Fruit fly (Drosophila melanogaster) whole organism, adult: ENCODE results near the gene tHMG2.

Experiments used
- CG11617 ChIP-seq: fragments of 200-800 bp; sonication (Bioruptor generic); optimal IDR thresholded peaks from 2 replicates; lab custom pipeline; 2017; ENCODE audit warnings: mild to moderate bottlenecking, missing biosample characterization, missing genetic modification reagents, missing genetic modification characterization
- CG12768 ChIP-seq: fragments of 200-800 bp; sonication (Bioruptor generic); optimal IDR thresholded peaks from 2 replicates; lab custom pipeline; 2017; ENCODE audit warnings: missing biosample characterization, missing genetic modification characterization, mild to moderate bottlenecking, moderate library complexity, missing genetic modification reagents
- CG14711 ChIP-seq: fragments of 200-800 bp; sonication (Bioruptor generic); optimal IDR thresholded peaks from 2 replicates; lab custom pipeline; 2018; ENCODE audit warnings: missing biosample characterization, mild to moderate bottlenecking, missing genetic modification characterization, moderate library complexity
- CG1620 ChIP-seq: fragments of 200-800 bp; sonication (Bioruptor generic); optimal IDR thresholded peaks from 2 replicates; lab custom pipeline; 2016; ENCODE audit warnings: missing biosample characterization, missing genetic modification characterization
- CG33017 ChIP-seq: fragments of 200-800 bp; sonication (Bioruptor generic); optimal IDR thresholded peaks from 2 replicates; lab custom pipeline; 2018; ENCODE audit warnings: missing biosample characterization, mild to moderate bottlenecking, missing genetic modification characterization, moderate library complexity
- CG5204 ChIP-seq: fragments of 200-800 bp; sonication (Bioruptor generic); optimal IDR thresholded peaks from 2 replicates; lab custom pipeline; 2016; ENCODE audit warnings: missing biosample characterization, missing genetic modification characterization
- CG7045 ChIP-seq: fragments of 200-800 bp; sonication (Bioruptor generic); optimal IDR thresholded peaks from 2 replicates; lab custom pipeline; 2017; ENCODE audit warnings: missing biosample characterization, mild to moderate bottlenecking, missing genetic modification characterization
- CG7101 ChIP-seq: fragments of 200-800 bp; sonication (Bioruptor generic); optimal IDR thresholded peaks from 2 replicates; lab custom pipeline; 2018; ENCODE audit warnings: missing biosample characterization, mild to moderate bottlenecking, missing genetic modification characterization, moderate library complexity
- Clk ChIP-seq: fragments of 200-800 bp; sonication (Bioruptor generic); optimal IDR thresholded peaks from 2 replicates; lab custom pipeline; 2017; ENCODE audit warnings: missing biosample characterization, missing genetic modification characterization
- Crg-1 ChIP-seq: fragments of 200-800 bp; sonication (Bioruptor generic); optimal IDR thresholded peaks from 2 replicates; lab custom pipeline; 2016; ENCODE audit warnings: missing biosample characterization, missing genetic modification characterization
- Hr96 ChIP-seq: fragments of 200-800 bp; sonication (Bioruptor generic); optimal IDR thresholded peaks from 2 replicates; lab custom pipeline; 2016; ENCODE audit warnings: missing biosample characterization, missing genetic modification characterization
- Mnt ChIP-seq: fragments of 200-800 bp; sonication (Bioruptor generic); optimal IDR thresholded peaks from 2 replicates; lab custom pipeline; 2016; ENCODE audit warnings: missing biosample characterization, mild to moderate bottlenecking, missing genetic modification characterization
- bab1 ChIP-seq: fragments of 200-800 bp; sonication (Bioruptor generic); optimal IDR thresholded peaks from 3 replicates; lab custom pipeline; 2019; ENCODE audit warnings: missing biosample characterization, mild to moderate bottlenecking, missing genetic modification characterization, moderate library complexity
- cic ChIP-seq: fragments of 200-800 bp; sonication (Bioruptor generic); optimal IDR thresholded peaks from 2 replicates; lab custom pipeline; 2017; ENCODE audit warnings: missing biosample characterization, mild to moderate bottlenecking, missing genetic modification characterization, moderate library complexity
- cnc ChIP-seq, 2 experiments: fragments of >200 bp; optimal IDR thresholded peaks; 2 replicates each; lab custom pipeline; 2017
- kay ChIP-seq: fragments of 200-800 bp; sonication (Bioruptor generic); peaks from one replicate; lab custom pipeline; 2016; ENCODE audit warnings: missing biosample characterization, missing genetic modification characterization, borderline replicate concordance
- ovo ChIP-seq: fragments of 200-800 bp; sonication (Bioruptor generic); optimal IDR thresholded peaks from 2 replicates; lab custom pipeline; 2016; ENCODE audit warnings: missing biosample characterization, missing genetic modification characterization
- pad ChIP-seq: fragments of 200-800 bp; sonication (Bioruptor generic); optimal IDR thresholded peaks from 3 replicates; lab custom pipeline; 2017; ENCODE audit warnings: missing biosample characterization, missing genetic modification characterization, mild to moderate bottlenecking, moderate library complexity, missing genetic modification reagents
- tj ChIP-seq: fragments of 200-800 bp; sonication (Bioruptor generic); optimal IDR thresholded peaks from 3 replicates; lab custom pipeline; 2017; ENCODE audit warnings: missing biosample characterization, mild to moderate bottlenecking, missing genetic modification characterization, moderate library complexity
- toe ChIP-seq: fragments of 200-800 bp; sonication (Bioruptor generic); optimal IDR thresholded peaks from 2 replicates; lab custom pipeline; 2016; ENCODE audit warnings: missing biosample characterization, missing genetic modification characterization

Gene tHMG2

DNA sequence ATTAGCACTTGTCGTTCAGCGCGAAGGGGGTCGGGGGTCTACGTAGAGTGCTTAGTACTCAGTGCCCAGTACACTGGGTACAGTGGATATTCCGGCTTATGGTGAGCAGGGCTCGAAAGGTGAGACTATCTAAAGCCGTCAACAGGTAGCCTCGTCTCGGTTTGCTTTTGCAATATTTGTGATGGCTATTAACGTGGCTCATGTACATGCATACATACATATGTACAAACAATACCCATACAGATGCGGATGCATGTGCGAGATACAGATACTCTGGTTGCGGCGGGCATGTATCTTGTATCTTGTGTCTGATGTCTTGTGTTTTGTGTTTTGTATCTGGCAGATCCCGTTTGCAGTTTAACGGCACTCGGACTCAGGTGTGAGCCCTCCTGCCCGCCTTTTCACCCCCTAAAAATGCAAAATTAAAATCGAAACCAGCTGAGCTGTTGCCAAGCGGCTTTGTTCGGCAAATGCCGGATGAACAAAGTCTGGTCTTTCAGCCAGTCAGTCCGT is 34.9 kb downstream of the tHMG2 start:
- no peak for TF ChIP-seq cnc (optimal IDR thresholded peaks at IDR 0.05; lab: Kevin White, UChicago)
- no peak for TF ChIP-seq tj
- TF ChIP-seq CG7101 (tag; lab: Kevin White, UChicago): no peak
- TF ChIP-seq CG1620: no peak
- no peak for TF ChIP-seq Clk
- TF ChIP-seq CG14711 (tag; lab: Kevin White, UChicago): no peak
- no peak for TF ChIP-seq CG33017 (tag; lab: Kevin White, UChicago)
- TF ChIP-seq kay (GFP tag; lab: Kevin White, UChicago): no peak
- no peak for TF ChIP-seq CG5204 (GFP tag; lab: Kevin White, UChicago)
- TF ChIP-seq pad (GFP tag; lab: Kevin White, UChicago): no peak

DNA sequence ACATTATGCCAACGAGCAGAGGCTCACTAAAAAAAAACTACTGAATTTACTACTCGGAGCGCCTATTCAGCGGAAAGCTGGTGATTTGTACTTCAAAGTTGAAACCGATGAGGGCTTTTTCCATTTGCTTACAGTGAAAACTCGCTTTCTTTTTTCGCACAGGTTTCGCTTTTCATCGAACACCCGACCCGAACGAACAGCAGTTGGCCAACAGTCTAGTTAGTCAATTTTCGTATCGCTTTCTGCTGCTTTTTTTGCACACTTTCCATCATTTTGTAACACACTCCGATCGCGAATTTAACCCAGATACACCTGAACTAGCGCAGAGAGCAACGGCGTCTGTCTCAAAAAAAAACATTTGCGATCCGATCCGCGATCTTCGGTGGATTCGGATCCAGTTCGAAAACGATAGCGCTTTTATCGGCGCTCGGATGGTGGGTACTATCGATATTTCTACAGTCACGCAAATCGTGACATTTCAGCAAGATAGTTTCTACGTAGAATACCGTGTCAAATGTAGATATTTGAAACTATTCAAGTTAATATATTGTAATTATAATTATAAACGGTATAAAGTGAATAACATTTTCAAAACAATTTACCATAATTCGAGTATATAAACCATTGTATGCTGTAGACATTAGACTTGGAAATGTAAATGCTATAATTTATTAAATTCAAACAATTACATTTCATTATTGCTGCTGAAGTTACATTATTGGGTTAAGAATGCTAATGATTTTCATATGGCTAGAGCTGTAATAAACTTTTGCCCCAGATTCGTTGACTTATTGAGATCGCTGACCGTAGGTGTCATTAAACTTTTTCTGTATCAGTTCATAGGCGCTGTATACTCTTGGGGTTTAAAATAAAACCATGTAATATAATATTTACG is 35.8 kb downstream of the tHMG2 start, which contains the start of gene CG5346:
CG5346 (minus strand) TSS at position 400 of the 895 bp plus-strand sequence.
- no peak for TF ChIP-seq CG33017 (tag; lab: Kevin White, UChicago)
- no peak for TF ChIP-seq Clk
- TF ChIP-seq kay (GFP tag; lab: Kevin White, UChicago): peak; percentile 63
- no peak for TF ChIP-seq CG12768 (GFP tag; lab: Kevin White, UChicago)
- TF ChIP-seq CG7045 (GFP tag; lab: Kevin White, UChicago): no peak
- TF ChIP-seq Crg-1 (GFP tag; lab: Kevin White, UChicago): no peak
- TF ChIP-seq CG14711 (tag; lab: Kevin White, UChicago): no peak
- TF ChIP-seq ovo: no peak
- TF ChIP-seq pad (GFP tag; lab: Kevin White, UChicago): no peak
- TF ChIP-seq cic (GFP tag; lab: Kevin White, UChicago): no peak
- no peak for TF ChIP-seq CG11617 (GFP tag; lab: Kevin White, UChicago)
- TF ChIP-seq bab1 (GFP tag; lab: Kevin White, UChicago): peak; percentile 33
- TF ChIP-seq Mnt (GFP tag; lab: Kevin White, UChicago): no peak
- TF ChIP-seq CG5204 (GFP tag; lab: Kevin White, UChicago): no peak
- TF ChIP-seq tj: peak; percentile 88
- TF ChIP-seq CG1620: no peak
- TF ChIP-seq cnc (optimal IDR thresholded peaks at IDR 0.05; lab: Kevin White, UChicago): no peak

DNA sequence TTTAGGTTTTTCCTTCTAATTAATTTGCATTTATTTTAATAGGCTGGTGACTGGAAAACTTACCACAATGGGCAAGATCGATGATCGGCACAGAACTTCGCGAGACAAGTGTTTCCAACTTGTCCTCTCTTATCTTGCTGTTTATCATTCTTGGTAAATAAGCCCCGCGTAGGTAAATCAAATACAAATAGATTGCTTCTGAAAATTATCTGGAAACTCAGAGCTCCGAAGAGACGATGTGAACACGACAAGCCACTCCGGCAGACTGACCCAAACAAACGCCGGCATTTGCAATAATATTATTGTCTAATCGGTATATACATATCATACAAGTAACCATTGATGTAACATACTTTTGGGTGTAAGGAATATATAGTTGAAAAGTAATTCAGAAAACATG is 37.6 kb downstream of the tHMG2 start, which contains the start of gene CG33099:
CG33099 (minus strand) TSS at position 268 of the 400 bp plus-strand sequence.
- no peak for TF ChIP-seq cnc (optimal IDR thresholded peaks at IDR 0.05; lab: Kevin White, UChicago)
- TF ChIP-seq pad (GFP tag; lab: Kevin White, UChicago): peak; percentile 47
- peak; percentile 21 for TF ChIP-seq bab1 (GFP tag; lab: Kevin White, UChicago)
- peak; percentile 79 for TF ChIP-seq CG7101 (tag; lab: Kevin White, UChicago)
- peak; percentile 28 for TF ChIP-seq Hr96 (GFP tag; lab: Kevin White, UChicago)
- peak; percentile 49 for TF ChIP-seq CG1620
- peak; percentile 57 for TF ChIP-seq CG14711 (tag; lab: Kevin White, UChicago)
- peak; percentile 76 for TF ChIP-seq CG7045 (GFP tag; lab: Kevin White, UChicago)
- peak; percentile 66 for TF ChIP-seq kay (GFP tag; lab: Kevin White, UChicago)
- peak; percentile 67 for TF ChIP-seq CG33017 (tag; lab: Kevin White, UChicago)
- TF ChIP-seq ovo: no peak
- TF ChIP-seq toe (GFP tag; lab: Kevin White, UChicago): peak; percentile 51
- peak; percentile 83 for TF ChIP-seq Crg-1 (GFP tag; lab: Kevin White, UChicago)
- TF ChIP-seq cic (GFP tag; lab: Kevin White, UChicago): peak; percentile 85
- TF ChIP-seq Mnt (GFP tag; lab: Kevin White, UChicago): peak; percentile 70
- peak; percentile 46 for TF ChIP-seq CG5204 (GFP tag; lab: Kevin White, UChicago)
- TF ChIP-seq CG12768 (GFP tag; lab: Kevin White, UChicago): peak; percentile 73
- peak; percentile 48 for TF ChIP-seq Clk
- TF ChIP-seq tj: peak; percentile 42
- peak; percentile 73 for TF ChIP-seq CG11617 (GFP tag; lab: Kevin White, UChicago)

DNA sequence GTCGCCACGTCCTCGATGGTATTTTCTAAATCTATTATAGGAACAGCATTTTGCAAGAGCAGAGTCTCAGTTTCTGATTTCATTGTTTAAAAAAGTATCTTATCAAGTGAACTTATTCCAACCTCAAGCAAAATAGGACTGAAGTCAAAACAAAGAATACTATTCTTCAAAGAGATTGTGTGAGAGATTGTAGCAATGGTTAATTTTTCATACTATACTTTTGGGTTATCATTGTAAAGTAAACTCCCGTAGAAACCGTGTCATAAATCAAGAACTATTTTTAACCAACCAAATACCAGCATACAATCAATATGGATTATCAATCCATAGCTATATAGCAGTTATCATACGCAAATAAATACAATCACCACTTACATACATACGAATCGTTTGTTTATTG is 39.0 kb downstream of the tHMG2 start, which contains the start of gene CG33093:
CG33093 (minus strand) TSS at position 122 of the 400 bp plus-strand sequence.
- no peak for TF ChIP-seq CG7101 (tag; lab: Kevin White, UChicago)
- TF ChIP-seq Crg-1 (GFP tag; lab: Kevin White, UChicago): no peak
- no peak for TF ChIP-seq cic (GFP tag; lab: Kevin White, UChicago)
- TF ChIP-seq CG11617 (GFP tag; lab: Kevin White, UChicago): no peak
- TF ChIP-seq CG7045 (GFP tag; lab: Kevin White, UChicago): no peak
- no peak for TF ChIP-seq tj
- TF ChIP-seq CG14711 (tag; lab: Kevin White, UChicago): no peak
- no peak for TF ChIP-seq kay (GFP tag; lab: Kevin White, UChicago)
- no peak for TF ChIP-seq pad (GFP tag; lab: Kevin White, UChicago)
- TF ChIP-seq CG12768 (GFP tag; lab: Kevin White, UChicago): no peak
- TF ChIP-seq cnc (optimal IDR thresholded peaks at IDR 0.05; lab: Kevin White, UChicago): no peak
- TF ChIP-seq Hr96 (GFP tag; lab: Kevin White, UChicago): no peak
- TF ChIP-seq CG33017 (tag; lab: Kevin White, UChicago): no peak
- no peak for TF ChIP-seq Mnt (GFP tag; lab: Kevin White, UChicago)
